Worm (Caenorhabditis elegans) whole organism, midembryonic: Measurements from ENCODE around the gene T12G3.4.

Source experiments
- T22C8.4 ChIP-seq: fragments of 200-800 bp; sonication (Bioruptor generic); IDR thresholded peaks from 2 replicates; pipeline ENCODE4 v1.3.6; 2022; ENCODE audit warnings: missing genetic modification characterization, missing compliant biosample characterization
- cog-1 ChIP-seq: sonication (generic microtip); optimal IDR thresholded peaks from 2 replicates; lab custom pipeline; 2016; ENCODE audit warnings: missing genetic modification characterization, missing compliant biosample characterization
- flt-1 ChIP-seq: fragments of 200-800 bp; sonication (Bioruptor generic); IDR thresholded peaks from 2 replicates; pipeline ENCODE4 v1.3.6; 2022; ENCODE audit warnings: missing genetic modification characterization, missing compliant biosample characterization
- klf-2 ChIP-seq: fragments of 200-800 bp; sonication (Bioruptor generic); conservative IDR thresholded peaks from 2 replicates; pipeline ENCODE4 v1.3.6; 2022; ENCODE audit warnings: missing genetic modification reagents, missing genetic modification characterization, missing compliant biosample characterization
- med-1 ChIP-seq: sonication (generic microtip); optimal IDR thresholded peaks from 2 replicates; lab custom pipeline; 2017; ENCODE audit warnings: missing genetic modification characterization, mild to moderate bottlenecking, missing compliant biosample characterization, antibody characterized with exemption, missing genetic modification reagents; ENCODE audit not compliant: insufficient read depth
- ref-1 ChIP-seq: fragments of 200-800 bp; sonication (Bioruptor generic); conservative IDR thresholded peaks from 2 replicates; pipeline ENCODE4 v1.3.6; 2022; ENCODE audit warnings: missing genetic modification reagents, missing genetic modification characterization, missing compliant biosample characterization
- tab-1 ChIP-seq: fragments of 200-800 bp; sonication (Bioruptor generic); IDR thresholded peaks from 2 replicates; pipeline ENCODE4 v1.3.6; 2022; ENCODE audit warnings: missing genetic modification characterization, missing compliant biosample characterization
- ztf-23 ChIP-seq: fragments of 200-800 bp; sonication (Bioruptor generic); IDR thresholded peaks from 2 replicates; pipeline ENCODE4 v1.3.6; 2022; ENCODE audit warnings: missing genetic modification reagents, missing genetic modification characterization, missing compliant biosample characterization
- ztf-29 ChIP-seq: fragments of 200-800 bp; sonication (Bioruptor generic); IDR thresholded peaks from 2 replicates; pipeline ENCODE4 v1.3.6; 2022; ENCODE audit warnings: missing genetic modification reagents, missing genetic modification characterization, missing compliant biosample characterization

The T12G3.4 gene

ce11 chrIV:12047552-12048347 lies at the start of gene T12G3.4:
Gene T12G3.4, plus strand, starts transcription at chrIV:12048256.
- TF ChIP-seq klf-2 (GFP tag; lab: Robert Waterston, UW), result no peak

ce11 chrIV:12005090-12005770 lies 42.8 kb upstream of the T12G3.4 start:
- TF ChIP-seq flt-1, result no peak
- no peak for TF ChIP-seq tab-1 (GFP tag; lab: Robert Waterston, UW)
- TF ChIP-seq med-1 (GFP tag; lab: Kevin White, UChicago), result no peak
- no peak for TF ChIP-seq T22C8.4 (GFP tag; lab: Robert Waterston, UW)
- TF ChIP-seq ref-1 (GFP tag; lab: Robert Waterston, UW), result no peak
- TF ChIP-seq cog-1 (tag; lab: Kevin White, UChicago), result no peak
- TF ChIP-seq ztf-29 (GFP tag; lab: Robert Waterston, UW), result no peak
- TF ChIP-seq klf-2 (GFP tag; lab: Robert Waterston, UW), result no peak
- no peak for TF ChIP-seq ztf-23

- TF ChIP-seq tab-1 (GFP tag; lab: Robert Waterston, UW) (no peak), med-1 (GFP tag; lab: Kevin White, UChicago) (no peak), T22C8.4 (GFP tag; lab: Robert Waterston, UW) (no peak), ztf-29 (GFP tag; lab: Robert Waterston, UW) (no peak), flt-1 (no peak), klf-2 (GFP tag; lab: Robert Waterston, UW) (no peak), ztf-23 (no peak), cog-1 (tag; lab: Kevin White, UChicago) (no peak), ref-1 (GFP tag; lab: Robert Waterston, UW) (no peak)
Observed at ce11 chrIV:12009046-12009674, 38.9 kb upstream of the T12G3.4 start.

ce11 chrIV:12010377-12010776 lies 37.7 kb upstream of the T12G3.4 start:
- TF ChIP-seq ztf-23, result no peak
- TF ChIP-seq ref-1 (GFP tag; lab: Robert Waterston, UW), result no peak
- no peak for TF ChIP-seq med-1 (GFP tag; lab: Kevin White, UChicago)

ce11 chrIV:12010859-12011258 lies 37.2 kb upstream of the T12G3.4 start, which contains the start of the genes ZK617.26 and unc-22:
Gene ZK617.26, minus strand, starts transcription at chrIV:12010959.
Gene unc-22, minus strand, starts transcription at chrIV:12011007.
- TF ChIP-seq med-1 (GFP tag; lab: Kevin White, UChicago) (no peak), flt-1 (no peak), tab-1 (GFP tag; lab: Robert Waterston, UW) (no peak), ztf-29 (GFP tag; lab: Robert Waterston, UW) (no peak), klf-2 (GFP tag; lab: Robert Waterston, UW) (no peak), cog-1 (tag; lab: Kevin White, UChicago) (no peak), T22C8.4 (GFP tag; lab: Robert Waterston, UW) (no peak), ztf-23 (no peak), ref-1 (GFP tag; lab: Robert Waterston, UW) (no peak)

ce11 chrIV:12012439-12013003 lies 35.5 kb upstream of the T12G3.4 start:
- TF ChIP-seq med-1 (GFP tag; lab: Kevin White, UChicago) (no peak), klf-2 (GFP tag; lab: Robert Waterston, UW) (no peak), cog-1 (tag; lab: Kevin White, UChicago) (no peak), ztf-29 (GFP tag; lab: Robert Waterston, UW) (no peak), T22C8.4 (GFP tag; lab: Robert Waterston, UW) (no peak), flt-1 (no peak), ztf-23 (no peak), tab-1 (GFP tag; lab: Robert Waterston, UW) (no peak), ref-1 (GFP tag; lab: Robert Waterston, UW) (no peak)

- TF ChIP-seq ref-1 (GFP tag; lab: Robert Waterston, UW) (no peak), klf-2 (GFP tag; lab: Robert Waterston, UW) (no peak), T22C8.4 (GFP tag; lab: Robert Waterston, UW) (no peak), flt-1 (no peak), cog-1 (tag; lab: Kevin White, UChicago) (no peak), tab-1 (GFP tag; lab: Robert Waterston, UW) (no peak), med-1 (GFP tag; lab: Kevin White, UChicago) (no peak), ztf-23 (no peak), ztf-29 (GFP tag; lab: Robert Waterston, UW) (no peak)
Observed at ce11 chrIV:12013120-12013519, 34.9 kb upstream of the T12G3.4 start, which contains the start of gene spe-17. Gene spe-17, plus strand, starts transcription at chrIV:12013420.

- TF ChIP-seq T22C8.4 (GFP tag; lab: Robert Waterston, UW) (no peak), tab-1 (GFP tag; lab: Robert Waterston, UW) (no peak), ztf-29 (GFP tag; lab: Robert Waterston, UW) (no peak), flt-1 (no peak), klf-2 (GFP tag; lab: Robert Waterston, UW) (no peak), med-1 (GFP tag; lab: Kevin White, UChicago) (no peak), ztf-23 (no peak), cog-1 (tag; lab: Kevin White, UChicago) (no peak), ref-1 (GFP tag; lab: Robert Waterston, UW) (no peak)
Observed at ce11 chrIV:12015586-12015985, 32.5 kb upstream of the T12G3.4 start, which contains the start of gene lips-6. Gene lips-6, minus strand, starts transcription at chrIV:12015686.
